Worm (Caenorhabditis elegans) whole organism, young adult: Measurements from ENCODE around the gene ceh-31.
"Not testable (repeated sequence)": the region's sequence is repeated elsewhere in the genome, so short reads cannot be mapped to it uniquely, and the experiment has no call there.

Experiments
- ama-1 ChIP-seq, 3 experiments: fragments of 150-350 bp in 1 of 3; sonication (generic microtip) in 2 of 3; optimal IDR thresholded peaks; 2 replicates each; lab custom pipeline; 2014 to 2018; ENCODE audit warnings: missing biosample characterization in 2 of 3, missing genetic modification characterization in 2 of 3, missing genetic modification reagents in 2 of 3
- attf-5 ChIP-seq: fragments of 200-800 bp; sonication (Bioruptor generic); optimal IDR thresholded peaks from 2 replicates; lab custom pipeline; 2018; ENCODE audit warnings: mild to moderate bottlenecking, missing genetic modification characterization, missing compliant biosample characterization
- ceh-27 ChIP-seq: fragments of 200-800 bp; sonication (Bioruptor generic); optimal IDR thresholded peaks from 2 replicates; lab custom pipeline; 2018; ENCODE audit warnings: mild to moderate bottlenecking, missing genetic modification characterization, moderate library complexity, missing compliant biosample characterization
- egl-44 ChIP-seq: fragments of 200-800 bp; sonication (Bioruptor generic); IDR thresholded peaks from 2 replicates; pipeline ENCODE4 v1.3.6; 2022; ENCODE audit warnings: missing genetic modification reagents, missing genetic modification characterization, missing compliant biosample characterization
- ets-4 ChIP-seq: fragments of 200-800 bp; sonication (Bioruptor generic); optimal IDR thresholded peaks from 2 replicates; lab custom pipeline; 2018; ENCODE audit warnings: mild to moderate bottlenecking, missing genetic modification characterization, missing compliant biosample characterization
- snpc-4 ChIP-seq, 5 experiments: fragments of 150-350 bp in 1 of 5; sonication (generic microtip) in 4 of 5; optimal IDR thresholded peaks; 2 replicates each; lab custom pipeline; 2014 to 2018; ENCODE audit warnings: missing genetic modification characterization in 5 of 5, missing biosample characterization in 3 of 5, antibody characterized with exemption in 2 of 5, mild to moderate bottlenecking in 2 of 5, missing compliant biosample characterization in 2 of 5, missing genotype in 2 of 5, moderate library complexity in 2 of 5, missing genetic modification reagents in 1 of 5
- unc-62 ChIP-seq: fragments of 150-350 bp; optimal IDR thresholded peaks from 2 replicates; lab custom pipeline; 2014; ENCODE audit warnings: missing biosample characterization, missing genetic modification reagents, missing genetic modification characterization
- zim-3 ChIP-seq: sonication (generic microtip); optimal IDR thresholded peaks from 2 replicates; lab custom pipeline; 2017; ENCODE audit warnings: mild to moderate bottlenecking, missing genetic modification characterization, moderate library complexity, missing compliant biosample characterization

DNA sequence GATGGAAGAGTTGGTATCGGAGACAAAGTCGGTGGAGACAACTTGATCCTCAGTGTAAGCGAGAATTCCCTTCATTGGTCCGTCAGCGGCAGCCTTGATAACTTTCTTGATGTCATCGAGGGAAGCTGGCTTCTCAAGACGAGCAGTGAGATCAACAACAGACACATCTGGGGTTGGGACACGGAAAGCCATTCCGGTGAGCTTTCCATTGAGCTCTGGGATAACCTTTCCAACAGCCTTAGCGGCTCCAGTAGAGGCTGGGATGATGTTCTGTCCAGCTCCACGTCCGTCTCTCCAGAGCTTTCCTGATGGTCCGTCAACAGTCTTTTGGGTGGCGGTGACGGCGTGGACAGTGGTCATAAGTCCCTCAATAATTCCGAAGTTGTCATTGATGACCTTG is 43.5 kb upstream of the ceh-31 start:
- TF ChIP-seq attf-5 (GFP tag; lab: Kevin White, UChicago); unc-62; ceh-27 (GFP tag; lab: Kevin White, UChicago); snpc-4 (GFP tag; optimal IDR thresholded peaks at IDR 0.05; lab: Kevin White, UChicago); snpc-4 (tag; optimal IDR thresholded peaks at IDR 0.05; lab: Kevin White, UChicago); ama-1 (optimal IDR thresholded peaks at IDR 0.05; lab: Kevin White, UChicago); ama-1 (GFP tag; optimal IDR thresholded peaks at IDR 0.05; lab: Kevin White, UChicago); zim-3 (tag; lab: Kevin White, UChicago); egl-44 (GFP tag; lab: Robert Waterston, UW); ets-4 (GFP tag; lab: Kevin White, UChicago): not testable (repeated sequence)
